Worm (Caenorhabditis elegans) whole organism, late embryonic: ENCODE data around the gene lgc-46.

Experiments
- C38D4.7 ChIP-seq: fragments of 200-800 bp; sonication (Bioruptor generic); optimal IDR thresholded peaks from 2 replicates; lab custom pipeline; 2018; ENCODE audit warnings: mild to moderate bottlenecking, missing genetic modification characterization, moderate library complexity, missing compliant biosample characterization
- ama-1 ChIP-seq: fragments of 150-350 bp; optimal IDR thresholded peaks from 2 replicates; lab custom pipeline; 2014
- ceh-14 ChIP-seq: sonication (generic microtip); optimal IDR thresholded peaks from 2 replicates; lab custom pipeline; 2016; ENCODE audit warnings: missing genotype, missing genetic modification characterization, missing compliant biosample characterization
- ceh-19 ChIP-seq: fragments of 200-800 bp; sonication (Bioruptor generic); optimal IDR thresholded peaks from 2 replicates; lab custom pipeline; 2018; ENCODE audit warnings: mild to moderate bottlenecking, missing genetic modification characterization, missing compliant biosample characterization
- ceh-2 ChIP-seq: sonication (generic microtip); optimal IDR thresholded peaks from 2 replicates; lab custom pipeline; 2016; ENCODE audit warnings: missing genotype, missing genetic modification characterization, missing compliant biosample characterization
- ceh-24 ChIP-seq: sonication (generic microtip); optimal IDR thresholded peaks from 2 replicates; lab custom pipeline; 2016; ENCODE audit warnings: mild to moderate bottlenecking, missing genetic modification characterization, missing compliant biosample characterization
- ceh-30 ChIP-seq: fragments of 150-350 bp; optimal IDR thresholded peaks from 2 replicates; lab custom pipeline; 2014; ENCODE audit warnings: missing biosample characterization, missing genetic modification characterization
- ceh-31 ChIP-seq: sonication (generic microtip); optimal IDR thresholded peaks from 2 replicates; lab custom pipeline; 2016; ENCODE audit warnings: missing genetic modification characterization, missing compliant biosample characterization
- ceh-34 ChIP-seq: sonication (generic microtip); optimal IDR thresholded peaks from 2 replicates; lab custom pipeline; 2016; ENCODE audit warnings: mild to moderate bottlenecking, missing genetic modification characterization, missing compliant biosample characterization
- ceh-45 ChIP-seq: fragments of 200-800 bp; sonication (Bioruptor generic); IDR thresholded peaks from 2 replicates; pipeline ENCODE4 v1.3.6; 2022; ENCODE audit warnings: missing genetic modification reagents, missing genetic modification characterization, missing compliant biosample characterization
- ceh-48 ChIP-seq: sonication (generic microtip); optimal IDR thresholded peaks from 2 replicates; lab custom pipeline; 2016; ENCODE audit warnings: missing genetic modification characterization, inconsistent platforms, missing compliant biosample characterization
- che-1 ChIP-seq: sonication (generic microtip); optimal IDR thresholded peaks from 2 replicates; lab custom pipeline; 2016; ENCODE audit warnings: mild to moderate bottlenecking, missing genetic modification characterization, missing compliant biosample characterization
- dve-1 ChIP-seq: sonication (generic microtip); optimal IDR thresholded peaks from 2 replicates; lab custom pipeline; 2017; ENCODE audit warnings: antibody characterized with exemption, mild to moderate bottlenecking, missing genetic modification characterization, missing compliant biosample characterization
- elt-4 ChIP-seq: sonication (generic microtip); optimal IDR thresholded peaks from 2 replicates; lab custom pipeline; 2016; ENCODE audit warnings: missing genetic modification characterization, missing compliant biosample characterization
- ets-4 ChIP-seq: sonication (generic microtip); optimal IDR thresholded peaks from 2 replicates; lab custom pipeline; 2016; ENCODE audit warnings: missing genetic modification characterization, missing compliant biosample characterization
- eyg-1 ChIP-seq: sonication (generic microtip); optimal IDR thresholded peaks from 2 replicates; lab custom pipeline; 2016; ENCODE audit warnings: missing genotype, missing genetic modification characterization, missing compliant biosample characterization
- fax-1 ChIP-seq: sonication (generic microtip); optimal IDR thresholded peaks from 2 replicates; lab custom pipeline; 2016; ENCODE audit warnings: missing genotype, missing genetic modification characterization, missing compliant biosample characterization
- gmeb-2 ChIP-seq: sonication (generic microtip); optimal IDR thresholded peaks from 2 replicates; lab custom pipeline; 2016; ENCODE audit warnings: missing genetic modification characterization, inconsistent platforms, missing compliant biosample characterization
- hlh-13 ChIP-seq: fragments of 200-800 bp; sonication (Bioruptor generic); optimal IDR thresholded peaks from 2 replicates; lab custom pipeline; 2018; ENCODE audit warnings: mild to moderate bottlenecking, missing genetic modification characterization, missing compliant biosample characterization
- hlh-15 ChIP-seq: sonication (generic microtip); optimal IDR thresholded peaks from 2 replicates; lab custom pipeline; 2016; ENCODE audit warnings: missing genetic modification characterization, missing compliant biosample characterization
- hlh-6 ChIP-seq: sonication (generic microtip); optimal IDR thresholded peaks from 2 replicates; lab custom pipeline; 2016; ENCODE audit warnings: missing genotype, missing genetic modification characterization, missing compliant biosample characterization
- hlh-8 ChIP-seq: sonication (generic microtip); optimal IDR thresholded peaks from 2 replicates; lab custom pipeline; 2016; ENCODE audit warnings: missing genotype, missing genetic modification characterization, missing compliant biosample characterization
- nfya-1 ChIP-seq: sonication (generic microtip); optimal IDR thresholded peaks from 2 replicates; lab custom pipeline; 2017; ENCODE audit warnings: missing genetic modification characterization, mild to moderate bottlenecking, missing compliant biosample characterization, antibody characterized with exemption, moderate library complexity
- npax-4 ChIP-seq: sonication (generic microtip); optimal IDR thresholded peaks from 2 replicates; lab custom pipeline; 2016; ENCODE audit warnings: missing genetic modification characterization, missing compliant biosample characterization
- odd-2 ChIP-seq: sonication (generic microtip); optimal IDR thresholded peaks from 2 replicates; lab custom pipeline; 2017; ENCODE audit warnings: antibody characterized with exemption, mild to moderate bottlenecking, missing genetic modification characterization, missing compliant biosample characterization
- pag-3 ChIP-seq: sonication (generic microtip); optimal IDR thresholded peaks from 2 replicates; lab custom pipeline; 2016; ENCODE audit warnings: missing compliant biosample characterization, missing genetic modification characterization, borderline replicate concordance
- pat-9 ChIP-seq: fragments of 200-800 bp; sonication (Bioruptor generic); optimal IDR thresholded peaks from 2 replicates; lab custom pipeline; 2018; ENCODE audit warnings: mild to moderate bottlenecking, missing genetic modification characterization, moderate library complexity, missing compliant biosample characterization
- pax-1 ChIP-seq: fragments of 150-350 bp; optimal IDR thresholded peaks from 2 replicates; lab custom pipeline; 2014; ENCODE audit warnings: missing biosample characterization, missing genetic modification characterization
- pha-2 ChIP-seq: sonication (generic microtip); optimal IDR thresholded peaks from 2 replicates; lab custom pipeline; 2017; ENCODE audit warnings: mild to moderate bottlenecking, missing genetic modification characterization, missing compliant biosample characterization
- pha-4 ChIP-seq: fragments of 150-350 bp; optimal IDR thresholded peaks from 2 replicates; lab custom pipeline; 2018; ENCODE audit warnings: missing biosample characterization, missing genetic modification reagents, missing genetic modification characterization
- pqm-1 ChIP-seq: sonication (generic microtip); optimal IDR thresholded peaks from 2 replicates; lab custom pipeline; 2016; ENCODE audit warnings: missing genetic modification characterization, missing compliant biosample characterization
- ref-2 ChIP-seq: sonication (generic microtip); optimal IDR thresholded peaks from 2 replicates; lab custom pipeline; 2016; ENCODE audit warnings: missing genetic modification characterization, missing compliant biosample characterization
- rnt-1 ChIP-seq: sonication (generic microtip); optimal IDR thresholded peaks from 2 replicates; lab custom pipeline; 2016; ENCODE audit warnings: missing genetic modification characterization, missing compliant biosample characterization
- sdc-2 ChIP-seq: sonication (generic microtip); optimal IDR thresholded peaks from 2 replicates; lab custom pipeline; 2016; ENCODE audit warnings: missing genotype, missing genetic modification characterization, missing compliant biosample characterization
- sox-2 ChIP-seq: fragments of 200-800 bp; sonication (Bioruptor generic); IDR thresholded peaks from 2 replicates; pipeline ENCODE4 v1.3.6; 2022; ENCODE audit warnings: missing genetic modification reagents, missing genetic modification characterization, missing compliant biosample characterization
- tbx-2 ChIP-seq: sonication (generic microtip); optimal IDR thresholded peaks from 2 replicates; lab custom pipeline; 2016; ENCODE audit warnings: missing genetic modification characterization, missing compliant biosample characterization
- tbx-7 ChIP-seq: sonication (generic microtip); optimal IDR thresholded peaks from 2 replicates; lab custom pipeline; 2016; ENCODE audit warnings: missing genotype, missing genetic modification characterization, missing compliant biosample characterization
- ttx-3 ChIP-seq: sonication (generic microtip); optimal IDR thresholded peaks from 2 replicates; lab custom pipeline; 2016; ENCODE audit warnings: missing genetic modification reagents, missing genetic modification characterization, missing compliant biosample characterization
- unc-42 ChIP-seq: sonication (generic microtip); optimal IDR thresholded peaks from 2 replicates; lab custom pipeline; 2016; ENCODE audit warnings: missing genotype, missing genetic modification characterization, missing compliant biosample characterization
- unc-55 ChIP-seq: sonication (generic microtip); optimal IDR thresholded peaks from 2 replicates; lab custom pipeline; 2017; ENCODE audit warnings: missing biosample characterization, missing genetic modification reagents, missing genetic modification characterization
- unc-86 ChIP-seq: sonication (generic microtip); optimal IDR thresholded peaks from 2 replicates; lab custom pipeline; 2016; ENCODE audit warnings: missing genetic modification characterization, missing compliant biosample characterization
- zip-5 ChIP-seq: sonication (generic microtip); optimal IDR thresholded peaks from 2 replicates; lab custom pipeline; 2016; ENCODE audit warnings: missing genetic modification characterization, missing compliant biosample characterization
- ztf-16 ChIP-seq: sonication (generic microtip); optimal IDR thresholded peaks from 2 replicates; lab custom pipeline; 2017; ENCODE audit warnings: missing genetic modification characterization, missing compliant biosample characterization

lgc-46 gene

ce11 chrIII:1135925-1136324 lies at the start of gene lgc-46:
TSS of gene lgc-46 (minus strand) at chrIII:1136025.
- no peak for TF ChIP-seq elt-4 (tag; lab: Kevin White, UChicago)
- no peak for TF ChIP-seq pha-2 (tag; lab: Kevin White, UChicago)
- TF ChIP-seq ceh-30 (tag; lab: Kevin White, UChicago): no peak
- TF ChIP-seq dve-1 (tag; lab: Kevin White, UChicago): no peak
- no peak for TF ChIP-seq ztf-16 (tag; lab: Kevin White, UChicago)
- no peak for TF ChIP-seq eyg-1
- no peak for TF ChIP-seq ceh-34
- TF ChIP-seq pha-4 (tag; lab: Kevin White, UChicago): no peak

ce11 chrIII:1181756-1182155 lies 45.9 kb upstream of the lgc-46 start, which contains the start of gene nspg-8:
TSS of gene nspg-8 (plus strand) at chrIII:1182056.
- TF ChIP-seq dve-1 (tag; lab: Kevin White, UChicago) (no peak), nfya-1 (tag; lab: Kevin White, UChicago) (no peak), zip-5 (tag; lab: Kevin White, UChicago) (no peak), unc-42 (no peak), ceh-2 (tag; lab: Kevin White, UChicago) (no peak), ceh-14 (tag; lab: Kevin White, UChicago) (no peak), fax-1 (no peak), ceh-24 (tag; lab: Kevin White, UChicago) (no peak), ceh-45 (no peak), ceh-48 (no peak)

ce11 chrIII:1179006-1179405 lies 43.2 kb upstream of the lgc-46 start:
- no peak for TF ChIP-seq dve-1 (tag; lab: Kevin White, UChicago)
- TF ChIP-seq sox-2 (GFP tag; lab: Robert Waterston, UW): no peak
- TF ChIP-seq rnt-1 (tag; lab: Kevin White, UChicago): no peak
- TF ChIP-seq C38D4.7 (GFP tag; lab: Kevin White, UChicago): no peak
- TF ChIP-seq unc-55 (GFP tag; lab: Kevin White, UChicago): no peak

ce11 chrIII:1176080-1176608 lies 40.3 kb upstream of the lgc-46 start, which contains the start of gene eak-3:
TSS of gene eak-3 (minus strand) at chrIII:1176558.
- TF ChIP-seq nfya-1 (tag; lab: Kevin White, UChicago) (no peak), odd-2 (tag; lab: Kevin White, UChicago) (no peak), ama-1 (lab: Kevin White, UChicago) (no peak), eyg-1 (no peak), hlh-6 (tag; lab: Kevin White, UChicago) (no peak), ets-4 (tag; lab: Kevin White, UChicago) (no peak), gmeb-2 (tag; lab: Kevin White, UChicago) (no peak), ceh-48 (no peak), pax-1 (tag; lab: Kevin White, UChicago) (no peak), npax-4 (tag; lab: Kevin White, UChicago) (no peak), C38D4.7 (GFP tag; lab: Kevin White, UChicago) (no peak), pag-3 (no peak), tbx-7 (tag; lab: Kevin White, UChicago) (no peak), unc-86 (tag; lab: Kevin White, UChicago) (no peak), ttx-3 (no peak), hlh-13 (no peak), sox-2 (GFP tag; lab: Robert Waterston, UW) (no peak), sdc-2 (tag; lab: Kevin White, UChicago) (no peak), ref-2 (no peak), tbx-2 (tag; lab: Kevin White, UChicago) (no peak)

ce11 chrIII:1173331-1173730 lies 37.5 kb upstream of the lgc-46 start:
- TF ChIP-seq sox-2 (GFP tag; lab: Robert Waterston, UW): no peak
- TF ChIP-seq hlh-15: no peak
- TF ChIP-seq ceh-30 (tag; lab: Kevin White, UChicago): no peak
- no peak for TF ChIP-seq pqm-1 (tag; lab: Kevin White, UChicago)
- TF ChIP-seq ets-4 (tag; lab: Kevin White, UChicago): no peak
- no peak for TF ChIP-seq nfya-1 (tag; lab: Kevin White, UChicago)
- no peak for TF ChIP-seq hlh-8 (tag; lab: Kevin White, UChicago)
- no peak for TF ChIP-seq unc-86 (tag; lab: Kevin White, UChicago)
- no peak for TF ChIP-seq ceh-19
- no peak for TF ChIP-seq che-1 (tag; lab: Kevin White, UChicago)
- no peak for TF ChIP-seq ztf-16 (tag; lab: Kevin White, UChicago)
- no peak for TF ChIP-seq pat-9 (tag; lab: Kevin White, UChicago)
- no peak for TF ChIP-seq ceh-31 (tag; lab: Kevin White, UChicago)
- TF ChIP-seq tbx-7 (tag; lab: Kevin White, UChicago): no peak
- TF ChIP-seq, all 69 proteins: peak for 0
